Worm (Caenorhabditis elegans): Measurements from ENCODE around the gene H03G16.7.

H03G16.7 gene

ce11 chrX:15035748-15036147, 20.1 kb downstream of the H03G16.7 start:
- TF ChIP-seq hnd-1 (tag; optimal IDR thresholded peaks at IDR 0.05) = no peak
- TF ChIP-seq sea-1 (GFP tag; conservative IDR thresholded peaks at IDR 0.05) = no peak
- no peak for TF ChIP-seq tbx-37 (GFP tag; conservative IDR thresholded peaks at IDR 0.05)
- no peak for TF ChIP-seq aly-1 (tag; optimal IDR thresholded peaks at IDR 0.05)
- no peak for TF ChIP-seq hmbx-1 (tag; optimal IDR thresholded peaks at IDR 0.05)
- no peak for TF ChIP-seq ets-7 (tag; optimal IDR thresholded peaks at IDR 0.05)
- TF ChIP-seq ama-1 (optimal IDR thresholded peaks at IDR 0.05) = no peak
- no peak for TF ChIP-seq ceh-13 (GFP tag; optimal IDR thresholded peaks at IDR 0.05)
- TF ChIP-seq tbx-11 (GFP tag; IDR thresholded peaks at IDR 0.05) = no peak
- TF ChIP-seq pes-1 (GFP tag; IDR thresholded peaks at IDR 0.05) = no peak
- TF ChIP-seq flt-1 (GFP tag; IDR thresholded peaks at IDR 0.05) = no peak
- TF ChIP-seq tra-4 (tag; optimal IDR thresholded peaks at IDR 0.05) = no peak

- TF ChIP-seq hmg-4 (GFP tag; optimal IDR thresholded peaks at IDR 0.05) = no peak
- TF ChIP-seq ceh-36 (tag; optimal IDR thresholded peaks at IDR 0.05) = peak; percentile 75
- TF ChIP-seq ceh-13 (GFP tag; optimal IDR thresholded peaks at IDR 0.05) = no peak
Observed at ce11 chrX:15034787-15035186, 21.0 kb downstream of the H03G16.7 start, which contains the start of gene dsc-1. Gene dsc-1, minus strand, starts transcription at chrX:15034832.

ce11 chrX:15027997-15028396, 27.8 kb downstream of the H03G16.7 start:
- TF ChIP-seq hmg-4 (GFP tag; optimal IDR thresholded peaks at IDR 0.05) (no peak), tra-4 (tag; optimal IDR thresholded peaks at IDR 0.05) (no peak), ets-7 (tag; optimal IDR thresholded peaks at IDR 0.05) (no peak), F13C5.2 (tag; optimal IDR thresholded peaks at IDR 0.05) (no peak), B0310.2 (tag; optimal IDR thresholded peaks at IDR 0.05) (no peak), scrt-1 (GFP tag; IDR thresholded peaks at IDR 0.05) (no peak), tbx-37 (GFP tag; conservative IDR thresholded peaks at IDR 0.05) (no peak), ceh-13 (GFP tag; optimal IDR thresholded peaks at IDR 0.05) (no peak), tbx-11 (GFP tag; IDR thresholded peaks at IDR 0.05) (no peak), ama-1 (optimal IDR thresholded peaks at IDR 0.05) (no peak), flt-1 (GFP tag; IDR thresholded peaks at IDR 0.05) (no peak), hnd-1 (tag; optimal IDR thresholded peaks at IDR 0.05) (no peak), hmbx-1 (tag; optimal IDR thresholded peaks at IDR 0.05) (no peak)

- TF ChIP-seq F13C5.2 (tag; optimal IDR thresholded peaks at IDR 0.05) = no peak
- TF ChIP-seq flt-1 (GFP tag; IDR thresholded peaks at IDR 0.05) = no peak
- no peak for TF ChIP-seq tbx-11 (GFP tag; IDR thresholded peaks at IDR 0.05)
- no peak for TF ChIP-seq tra-4 (tag; optimal IDR thresholded peaks at IDR 0.05)
- no peak for TF ChIP-seq pes-1 (GFP tag; IDR thresholded peaks at IDR 0.05)
- TF ChIP-seq ets-7 (tag; optimal IDR thresholded peaks at IDR 0.05) = no peak
- TF ChIP-seq aly-1 (tag; optimal IDR thresholded peaks at IDR 0.05) = no peak
- TF ChIP-seq ceh-36 (tag; optimal IDR thresholded peaks at IDR 0.05) = no peak
- no peak for TF ChIP-seq tbx-37 (GFP tag; conservative IDR thresholded peaks at IDR 0.05)
- TF ChIP-seq hmbx-1 (tag; optimal IDR thresholded peaks at IDR 0.05) = no peak
- no peak for TF ChIP-seq hnd-1 (tag; optimal IDR thresholded peaks at IDR 0.05)
- TF ChIP-seq sea-1 (GFP tag; conservative IDR thresholded peaks at IDR 0.05) = no peak
- TF ChIP-seq B0310.2 (tag; optimal IDR thresholded peaks at IDR 0.05) = no peak
- no peak for TF ChIP-seq scrt-1 (GFP tag; IDR thresholded peaks at IDR 0.05)
- TF ChIP-seq ceh-13 (GFP tag; optimal IDR thresholded peaks at IDR 0.05) = no peak
- TF ChIP-seq hmg-4 (GFP tag; optimal IDR thresholded peaks at IDR 0.05) = no peak
Observed at ce11 chrX:15027566-15027965, 28.2 kb downstream of the H03G16.7 start.

- TF ChIP-seq F13C5.2 (tag; optimal IDR thresholded peaks at IDR 0.05) = no peak
- TF ChIP-seq aly-1 (tag; optimal IDR thresholded peaks at IDR 0.05) = no peak
- no peak for TF ChIP-seq ceh-36 (tag; optimal IDR thresholded peaks at IDR 0.05)
- no peak for TF ChIP-seq hmbx-1 (tag; optimal IDR thresholded peaks at IDR 0.05)
- TF ChIP-seq ama-1 (optimal IDR thresholded peaks at IDR 0.05) = no peak
- TF ChIP-seq tra-4 (tag; optimal IDR thresholded peaks at IDR 0.05) = no peak
- TF ChIP-seq sea-1 (GFP tag; conservative IDR thresholded peaks at IDR 0.05) = no peak
- TF ChIP-seq ceh-13 (GFP tag; optimal IDR thresholded peaks at IDR 0.05) = no peak
- TF ChIP-seq hmg-4 (GFP tag; optimal IDR thresholded peaks at IDR 0.05) = no peak
Observed at ce11 chrX:15026008-15026407, 29.8 kb downstream of the H03G16.7 start, which contains the start of gene seb-3. Gene seb-3, plus strand, starts transcription at chrX:15026308.

- no peak for TF ChIP-seq ceh-36 (tag; optimal IDR thresholded peaks at IDR 0.05)
- TF ChIP-seq hmg-4 (GFP tag; optimal IDR thresholded peaks at IDR 0.05) = no peak
- no peak for TF ChIP-seq hnd-1 (tag; optimal IDR thresholded peaks at IDR 0.05)
- no peak for TF ChIP-seq ets-7 (tag; optimal IDR thresholded peaks at IDR 0.05)
- TF ChIP-seq aly-1 (tag; optimal IDR thresholded peaks at IDR 0.05) = no peak
- TF ChIP-seq hmbx-1 (tag; optimal IDR thresholded peaks at IDR 0.05) = no peak
- TF ChIP-seq sea-1 (GFP tag; conservative IDR thresholded peaks at IDR 0.05) = no peak
Observed at ce11 chrX:15016102-15016501, 39.7 kb downstream of the H03G16.7 start.

- TF ChIP-seq ama-1 (optimal IDR thresholded peaks at IDR 0.05) = no peak
- no peak for TF ChIP-seq aly-1 (tag; optimal IDR thresholded peaks at IDR 0.05)
- no peak for TF ChIP-seq tbx-11 (GFP tag; IDR thresholded peaks at IDR 0.05)
Observed at ce11 chrX:15013941-15014453, 41.8 kb downstream of the H03G16.7 start.

ce11 chrX:15011526-15012274, 44.1 kb downstream of the H03G16.7 start:
- TF ChIP-seq hmbx-1 (tag; optimal IDR thresholded peaks at IDR 0.05) = no peak
- no peak for TF ChIP-seq ets-7 (tag; optimal IDR thresholded peaks at IDR 0.05)
- TF ChIP-seq tbx-11 (GFP tag; IDR thresholded peaks at IDR 0.05) = no peak
- TF ChIP-seq ama-1 (optimal IDR thresholded peaks at IDR 0.05) = no peak
